Fruit fly (Drosophila melanogaster) whole organism, embryonic: Measurements from ENCODE around the gene br.

ENCODE experiments used
- ATbp ChIP-seq: fragments of 200-800 bp; sonication (Bioruptor generic); optimal IDR thresholded peaks from 2 replicates; lab custom pipeline; 2017; ENCODE audit warnings: missing biosample characterization, mild to moderate bottlenecking, missing genetic modification characterization, missing genetic modification reagents
- Bgb ChIP-seq: fragments of 200-800 bp; sonication (Bioruptor generic); IDR thresholded peaks from 2 replicates; pipeline ENCODE4 v1.3.6; 2022; ENCODE audit warnings: missing biosample characterization, missing genetic modification characterization; ENCODE audit not compliant: partially characterized antibody
- CG10321 ChIP-seq: fragments of 200-800 bp; sonication (Bioruptor generic); IDR thresholded peaks from 2 replicates; pipeline ENCODE4 v1.3.6; 2022; ENCODE audit warnings: missing biosample characterization, missing genetic modification characterization
- CG10462 ChIP-seq: fragments of 200-800 bp; sonication (Bioruptor generic); optimal IDR thresholded peaks from 2 replicates; lab custom pipeline; 2016; ENCODE audit warnings: missing biosample characterization, missing genetic modification characterization
- CG11398 ChIP-seq: fragments of 200-800 bp; sonication (Bioruptor generic); optimal IDR thresholded peaks from 2 replicates; lab custom pipeline; 2016; ENCODE audit warnings: missing biosample characterization, missing genetic modification characterization
- CG12299 ChIP-seq: fragments of 200-800 bp; sonication (Bioruptor generic); optimal IDR thresholded peaks from 2 replicates; lab custom pipeline; 2018; ENCODE audit warnings: missing biosample characterization, mild to moderate bottlenecking, missing genetic modification characterization
- CG13287 ChIP-seq: fragments of 200-800 bp; sonication (Bioruptor generic); IDR thresholded peaks from 2 replicates; pipeline ENCODE4 v1.3.6; 2022; ENCODE audit warnings: missing biosample characterization, missing genetic modification characterization; ENCODE audit not compliant: partially characterized antibody
- CG13775 ChIP-seq: fragments of 200-800 bp; sonication (Bioruptor generic); optimal IDR thresholded peaks from 3 replicates; lab custom pipeline; 2017; ENCODE audit warnings: missing biosample characterization, mild to moderate bottlenecking, missing genetic modification characterization
- CG14441 ChIP-seq: fragments of 200-800 bp; sonication (Bioruptor generic); IDR thresholded peaks from 2 replicates; pipeline ENCODE4 v1.3.6; 2022; ENCODE audit warnings: missing biosample characterization, missing genetic modification characterization
- CG15269 ChIP-seq: fragments of 200-800 bp; sonication (Bioruptor generic); optimal IDR thresholded peaks from 2 replicates; lab custom pipeline; 2018; ENCODE audit warnings: missing biosample characterization, mild to moderate bottlenecking, missing genetic modification characterization, moderate library complexity
- CG16813 ChIP-seq: fragments of 200-800 bp; sonication (Bioruptor generic); IDR thresholded peaks from 3 replicates; pipeline ENCODE4 v1.3.6; 2022; ENCODE audit warnings: missing biosample characterization, missing genetic modification characterization; ENCODE audit not compliant: partially characterized antibody
- CG18476 ChIP-seq: fragments of 200-800 bp; sonication (Bioruptor generic); optimal IDR thresholded peaks from 2 replicates; lab custom pipeline; 2016; ENCODE audit warnings: missing biosample characterization, mild to moderate bottlenecking, missing genetic modification characterization
- CG3163 ChIP-seq: fragments of 200-800 bp; sonication (Bioruptor generic); optimal IDR thresholded peaks from 3 replicates; lab custom pipeline; 2016; ENCODE audit warnings: missing biosample characterization, missing genetic modification characterization
- CG34376 ChIP-seq: fragments of 200-800 bp; sonication (Bioruptor generic); optimal IDR thresholded peaks from 2 replicates; lab custom pipeline; 2018; ENCODE audit warnings: missing biosample characterization, mild to moderate bottlenecking, missing genetic modification characterization
- CG4282 ChIP-seq: fragments of 200-800 bp; sonication (Bioruptor generic); optimal IDR thresholded peaks from 2 replicates; lab custom pipeline; 2016; ENCODE audit warnings: missing biosample characterization, missing genetic modification characterization
- CG4854 ChIP-seq: fragments of 200-800 bp; sonication (Bioruptor generic); optimal IDR thresholded peaks from 2 replicates; lab custom pipeline; 2016; ENCODE audit warnings: missing biosample characterization, missing genetic modification characterization, inconsistent platforms
- CG6791 ChIP-seq: fragments of 200-800 bp; sonication (Bioruptor generic); IDR thresholded peaks from 3 replicates; pipeline ENCODE4 v1.3.6; 2022; ENCODE audit warnings: missing biosample characterization, missing genetic modification characterization; ENCODE audit not compliant: partially characterized antibody
- CG7372 ChIP-seq: fragments of 200-800 bp; sonication (Bioruptor generic); IDR thresholded peaks from 2 replicates; pipeline ENCODE4 v1.3.6; 2022; ENCODE audit warnings: missing biosample characterization, missing genetic modification characterization
- CG7987 ChIP-seq: fragments of 200-800 bp; sonication (Bioruptor generic); optimal IDR thresholded peaks from 2 replicates; lab custom pipeline; 2018; ENCODE audit warnings: missing biosample characterization, mild to moderate bottlenecking, missing genetic modification characterization, moderate library complexity
- CG9727 ChIP-seq: fragments of 200-800 bp; sonication (Bioruptor generic); optimal IDR thresholded peaks from 3 replicates; lab custom pipeline; 2017; ENCODE audit warnings: missing biosample characterization, mild to moderate bottlenecking, missing genetic modification characterization
- D ChIP-seq, 2 experiments: fragments of 200-800 bp in 1 of 2; fragments of >200 bp in 1 of 2; sonication (Bioruptor generic) in 1 of 2; optimal IDR thresholded peaks; 2 replicates in 1 of 2; 3 replicates in 1 of 2; lab custom pipeline; 2017; ENCODE audit warnings: mild to moderate bottlenecking in 1 of 2, missing biosample characterization in 1 of 2, missing genetic modification characterization in 1 of 2, missing genetic modification reagents in 1 of 2
- Dp ChIP-seq: fragments of 200-800 bp; sonication (Bioruptor generic); optimal IDR thresholded peaks from 2 replicates; lab custom pipeline; 2018; ENCODE audit warnings: missing biosample characterization, mild to moderate bottlenecking, missing genetic modification characterization, moderate library complexity
- Dref ChIP-seq: fragments of 200-800 bp; sonication (Bioruptor generic); IDR thresholded peaks from 2 replicates; pipeline ENCODE4 v1.3.6; 2022; ENCODE audit warnings: missing biosample characterization, missing genetic modification characterization
- Ets65A ChIP-seq: fragments of 200-800 bp; sonication (Bioruptor generic); peaks from one replicate; lab custom pipeline; 2016; ENCODE audit warnings: missing biosample characterization, missing genetic modification characterization
- Med ChIP-seq: fragments of 200-800 bp; sonication (Bioruptor generic); peaks from one replicate; lab custom pipeline; 2016; ENCODE audit warnings: missing biosample characterization, missing genetic modification characterization, mild to moderate bottlenecking, inconsistent platforms, moderate library complexity
- Meics ChIP-seq: fragments of 200-800 bp; sonication (Bioruptor generic); optimal IDR thresholded peaks from 2 replicates; lab custom pipeline; 2017; ENCODE audit warnings: missing biosample characterization, mild to moderate bottlenecking, missing genetic modification characterization
- Myb ChIP-seq: fragments of 200-800 bp; sonication (Bioruptor generic); optimal IDR thresholded peaks from 2 replicates; lab custom pipeline; 2016; ENCODE audit warnings: missing biosample characterization, missing genetic modification characterization
- Opbp ChIP-seq: fragments of 200-800 bp; sonication (Bioruptor generic); IDR thresholded peaks from 3 replicates; pipeline ENCODE4 v1.3.6; 2022; ENCODE audit warnings: missing biosample characterization, missing genetic modification characterization; ENCODE audit not compliant: partially characterized antibody
- Side ChIP-seq: fragments of 200-800 bp; sonication (Bioruptor generic); optimal IDR thresholded peaks from 2 replicates; lab custom pipeline; 2016; ENCODE audit warnings: missing biosample characterization, missing genetic modification characterization
- Sin3A ChIP-seq: fragments of >200 bp; optimal IDR thresholded peaks from 2 replicates; lab custom pipeline; 2018
- TFAM ChIP-seq: fragments of 200-800 bp; sonication (Bioruptor generic); optimal IDR thresholded peaks from 2 replicates; lab custom pipeline; 2017; ENCODE audit warnings: missing biosample characterization, missing genetic modification characterization, inconsistent platforms
- cad ChIP-seq: fragments of >200 bp; optimal IDR thresholded peaks from 2 replicates; lab custom pipeline; 2017; ENCODE audit warnings: missing biosample characterization, missing genetic modification characterization
- chif ChIP-seq, 2 experiments: fragments of 200-800 bp; sonication (Bioruptor generic); optimal IDR thresholded peaks; 3 replicates each; lab custom pipeline; 2016; ENCODE audit warnings: missing biosample characterization in 2 of 2, missing genetic modification characterization in 2 of 2
- disco-r ChIP-seq: fragments of 200-800 bp; sonication (Bioruptor generic); optimal IDR thresholded peaks from 2 replicates; lab custom pipeline; 2016; ENCODE audit warnings: missing biosample characterization, missing genetic modification characterization
- dmrt11E ChIP-seq: fragments of 200-800 bp; sonication (Bioruptor generic); optimal IDR thresholded peaks from 3 replicates; lab custom pipeline; 2018; ENCODE audit warnings: missing biosample characterization, mild to moderate bottlenecking, missing genetic modification characterization, moderate library complexity
- fd3F ChIP-seq: fragments of 200-800 bp; sonication (Bioruptor generic); optimal IDR thresholded peaks from 2 replicates; lab custom pipeline; 2018; ENCODE audit warnings: missing biosample characterization, mild to moderate bottlenecking, missing genetic modification characterization, moderate library complexity
- fd96Cb ChIP-seq: fragments of 200-800 bp; sonication (Bioruptor generic); optimal IDR thresholded peaks from 2 replicates; lab custom pipeline; 2018; ENCODE audit warnings: missing biosample characterization, mild to moderate bottlenecking, missing genetic modification characterization, moderate library complexity
- gce ChIP-seq: fragments of 200-800 bp; sonication (Bioruptor generic); IDR thresholded peaks from 3 replicates; pipeline ENCODE4 v1.3.6; 2022; ENCODE audit warnings: missing biosample characterization, missing genetic modification characterization
- gfzf ChIP-seq: fragments of 200-800 bp; sonication (Bioruptor generic); optimal IDR thresholded peaks from 2 replicates; lab custom pipeline; 2016; ENCODE audit warnings: missing biosample characterization, mild to moderate bottlenecking, missing genetic modification characterization, moderate library complexity
- grn ChIP-seq: fragments of 200-800 bp; sonication (Bioruptor generic); optimal IDR thresholded peaks from 3 replicates; lab custom pipeline; 2017; ENCODE audit warnings: missing biosample characterization, missing genetic modification characterization
- hth ChIP-seq: fragments of >200 bp; optimal IDR thresholded peaks from 2 replicates; lab custom pipeline; 2017; ENCODE audit warnings: inconsistent platforms
- ken ChIP-seq: fragments of 200-800 bp; sonication (Bioruptor generic); IDR thresholded peaks from 3 replicates; pipeline ENCODE4 v1.3.6; 2022; ENCODE audit warnings: missing biosample characterization, missing genetic modification characterization
- lab ChIP-seq: fragments of 200-800 bp; sonication (Bioruptor generic); optimal IDR thresholded peaks from 3 replicates; lab custom pipeline; 2017; ENCODE audit warnings: missing biosample characterization, missing genetic modification characterization, mild to moderate bottlenecking, moderate library complexity, missing genetic modification reagents
- psq ChIP-seq: fragments of 200-800 bp; sonication (Bioruptor generic); optimal IDR thresholded peaks from 2 replicates; lab custom pipeline; 2017; ENCODE audit warnings: missing biosample characterization, missing genetic modification characterization
- ro ChIP-seq: fragments of 200-800 bp; sonication (Bioruptor generic); IDR thresholded peaks from 2 replicates; pipeline ENCODE4 v1.3.6; 2022; ENCODE audit warnings: missing biosample characterization, missing genetic modification characterization
- row ChIP-seq: fragments of 200-800 bp; sonication (Bioruptor generic); IDR thresholded peaks from 3 replicates; pipeline ENCODE4 v1.3.6; 2022; ENCODE audit warnings: missing biosample characterization, missing genetic modification characterization
- salm ChIP-seq: fragments of 200-800 bp; sonication (Bioruptor generic); optimal IDR thresholded peaks from 2 replicates; lab custom pipeline; 2018; ENCODE audit warnings: missing biosample characterization, mild to moderate bottlenecking, missing genetic modification characterization
- sens ChIP-seq: fragments of 200-800 bp; sonication (Bioruptor generic); peaks from one replicate; lab custom pipeline; 2016; ENCODE audit warnings: missing biosample characterization, missing genetic modification characterization
- unc-4 ChIP-seq: fragments of 200-800 bp; sonication (Bioruptor generic); IDR thresholded peaks from 2 replicates; pipeline ENCODE4 v1.3.6; 2022; ENCODE audit warnings: missing biosample characterization, missing genetic modification characterization; ENCODE audit not compliant: partially characterized antibody

The br gene

dm6 chrX:1695529-1696410, 120.8 kb downstream of the br start, which contains the start of gene a6 (continued):
- TF ChIP-seq fd3F (GFP tag; lab: Kevin White, UChicago) (no peak), CG13287 (GFP tag; lab: Robert Waterston, UW) (peak; percentile 93), row (GFP tag; lab: Robert Waterston, UW) (no peak), Myb (GFP tag; lab: Kevin White, UChicago) (peak; percentile 59), TFAM (GFP tag; lab: Kevin White, UChicago) (no peak), unc-4 (GFP tag; lab: Robert Waterston, UW) (peak; percentile 90), CG11398 (GFP tag; lab: Kevin White, UChicago) (no peak), CG14441 (GFP tag; lab: Robert Waterston, UW) (no peak), Med (peak; percentile 74), CG12299 (tag; lab: Kevin White, UChicago) (no peak), CG18476 (GFP tag; lab: Kevin White, UChicago) (no peak), psq (GFP tag; lab: Kevin White, UChicago) (no peak), CG7372 (GFP tag; lab: Robert Waterston, UW) (no peak), ken (GFP tag; lab: Robert Waterston, UW) (no peak), gfzf (peak; percentile 14), CG6791 (GFP tag; lab: Robert Waterston, UW) (peak; percentile 96), chif (GFP tag; optimal IDR thresholded peaks at IDR 0.05; lab: Kevin White, UChicago) (no peak), CG4282 (GFP tag; lab: Kevin White, UChicago) (no peak), ro (GFP tag; lab: Robert Waterston, UW) (no peak), CG16813 (peak; percentile 88), Ets65A (GFP tag; lab: Kevin White, UChicago) (no peak), Dref (peak; percentile 98), sens (peak; percentile 62), grn (GFP tag; lab: Kevin White, UChicago) (no peak), hth (lab: Kevin White, UChicago) (no peak), gce (no peak), CG13775 (GFP tag; lab: Kevin White, UChicago) (peak; percentile 17), Side (GFP tag; lab: Kevin White, UChicago) (no peak), CG7987 (peak; percentile 8), CG34376 (no peak), CG10321 (GFP tag; lab: Robert Waterston, UW) (no peak), CG9727 (GFP tag; lab: Kevin White, UChicago) (no peak), D (optimal IDR thresholded peaks at IDR 0.05; lab: Kevin White, UChicago) (no peak), D (GFP tag; optimal IDR thresholded peaks at IDR 0.05; lab: Kevin White, UChicago) (no peak), CG10462 (GFP tag; lab: Kevin White, UChicago) (no peak), Dp (GFP tag; lab: Kevin White, UChicago) (peak; percentile 90), CG15269 (tag; lab: Kevin White, UChicago) (no peak), cad (no peak), dmrt11E (tag; lab: Kevin White, UChicago) (no peak), Opbp (peak; percentile 90), Bgb (GFP tag; lab: Robert Waterston, UW) (peak; percentile 93), disco-r (GFP tag; lab: Kevin White, UChicago) (no peak), lab (GFP tag; lab: Kevin White, UChicago) (no peak), CG4854 (GFP tag; lab: Kevin White, UChicago) (no peak), Meics (no peak), CG3163 (GFP tag; lab: Kevin White, UChicago) (no peak), salm (no peak), fd96Cb (tag; lab: Kevin White, UChicago) (no peak), ATbp (GFP tag; lab: Kevin White, UChicago) (no peak), Sin3A (lab: Kevin White, UChicago) (peak; percentile 41)
